Fruit fly (Drosophila melanogaster) whole organism, prepupa: Measurements from ENCODE around the gene CG31975.

Experiments used
- CG10631 ChIP-seq: fragments of 200-800 bp; sonication (Bioruptor generic); optimal IDR thresholded peaks from 2 replicates; lab custom pipeline; 2016; ENCODE audit warnings: missing biosample characterization, missing genetic modification characterization
- CG10669 ChIP-seq: fragments of 200-800 bp; sonication (Bioruptor generic); optimal IDR thresholded peaks from 3 replicates; lab custom pipeline; 2018; ENCODE audit warnings: missing biosample characterization, mild to moderate bottlenecking, missing genetic modification characterization, moderate library complexity
- CG11762 ChIP-seq: fragments of 200-800 bp; sonication (Bioruptor generic); optimal IDR thresholded peaks from 3 replicates; lab custom pipeline; 2016; ENCODE audit warnings: missing biosample characterization, missing genetic modification characterization; ENCODE audit not compliant: insufficient read depth
- CG11902 ChIP-seq: fragments of 200-800 bp; sonication (Bioruptor generic); optimal IDR thresholded peaks from 3 replicates; lab custom pipeline; 2016; ENCODE audit warnings: missing biosample characterization, missing genetic modification characterization
- CG1621 ChIP-seq: fragments of 200-800 bp; sonication (Bioruptor generic); optimal IDR thresholded peaks from 3 replicates; lab custom pipeline; 2018; ENCODE audit warnings: missing biosample characterization, mild to moderate bottlenecking, missing genetic modification characterization
- CG16779 ChIP-seq: fragments of 200-800 bp; sonication (Bioruptor generic); optimal IDR thresholded peaks from 3 replicates; lab custom pipeline; 2017; ENCODE audit warnings: missing biosample characterization, mild to moderate bottlenecking, missing genetic modification characterization
- CG3032 ChIP-seq: fragments of 200-800 bp; optimal IDR thresholded peaks from 2 replicates; lab custom pipeline; 2019; ENCODE audit warnings: missing biosample characterization, mild to moderate bottlenecking, missing genetic modification characterization, moderate library complexity
- CG31627 ChIP-seq: fragments of 200-800 bp; sonication (Bioruptor generic); optimal IDR thresholded peaks from 3 replicates; lab custom pipeline; 2016; ENCODE audit warnings: missing biosample characterization, missing genetic modification characterization
- CG34406 ChIP-seq: fragments of 200-800 bp; sonication (Bioruptor generic); optimal IDR thresholded peaks from 3 replicates; lab custom pipeline; 2016; ENCODE audit warnings: missing biosample characterization, missing genetic modification characterization
- CG6276 ChIP-seq: fragments of 200-800 bp; sonication (Bioruptor generic); optimal IDR thresholded peaks from 2 replicates; lab custom pipeline; 2017; ENCODE audit warnings: missing biosample characterization, mild to moderate bottlenecking, missing genetic modification characterization
- CG6792 ChIP-seq: fragments of 200-800 bp; sonication (Bioruptor generic); optimal IDR thresholded peaks from 3 replicates; lab custom pipeline; 2016; ENCODE audit warnings: missing biosample characterization, missing genetic modification characterization
- CG6808 ChIP-seq: fragments of 200-800 bp; sonication (Bioruptor generic); optimal IDR thresholded peaks from 3 replicates; lab custom pipeline; 2017; ENCODE audit warnings: missing biosample characterization, missing genetic modification characterization, mild to moderate bottlenecking, moderate library complexity, missing genetic modification reagents
- CG6854 ChIP-seq: fragments of 200-800 bp; sonication (Bioruptor generic); optimal IDR thresholded peaks from 2 replicates; lab custom pipeline; 2017; ENCODE audit warnings: missing biosample characterization, mild to moderate bottlenecking, missing genetic modification characterization
- CG7368 ChIP-seq: fragments of 200-800 bp; sonication (Bioruptor generic); optimal IDR thresholded peaks from 3 replicates; lab custom pipeline; 2016; ENCODE audit warnings: missing biosample characterization, missing genetic modification characterization
- CG8119 ChIP-seq: fragments of 200-800 bp; sonication (Bioruptor generic); IDR thresholded peaks from 3 replicates; pipeline ENCODE4 v1.3.6; 2022; ENCODE audit warnings: missing biosample characterization, missing genetic modification characterization
- CG9139 ChIP-seq: fragments of 200-800 bp; sonication (Bioruptor generic); optimal IDR thresholded peaks from 3 replicates; lab custom pipeline; 2017; ENCODE audit warnings: missing biosample characterization, mild to moderate bottlenecking, missing genetic modification characterization
- Eip75B ChIP-seq: fragments of 200-800 bp; sonication (Bioruptor generic); optimal IDR thresholded peaks from 3 replicates; lab custom pipeline; 2016; ENCODE audit warnings: missing biosample characterization, missing genetic modification characterization
- Eip78C ChIP-seq: fragments of 200-800 bp; sonication (Bioruptor generic); peaks from one replicate; lab custom pipeline; 2016; ENCODE audit warnings: missing biosample characterization, missing genetic modification characterization
- Eip93F ChIP-seq: fragments of 200-800 bp; sonication (Bioruptor generic); optimal IDR thresholded peaks from 2 replicates; lab custom pipeline; 2016; ENCODE audit warnings: missing biosample characterization, mild to moderate bottlenecking, missing genetic modification characterization
- Ets21C ChIP-seq: fragments of 200-800 bp; sonication (Bioruptor generic); optimal IDR thresholded peaks from 3 replicates; lab custom pipeline; 2016; ENCODE audit warnings: missing biosample characterization, missing genetic modification characterization
- Ets96B ChIP-seq: fragments of 200-800 bp; optimal IDR thresholded peaks from 2 replicates; lab custom pipeline; 2019; ENCODE audit warnings: missing biosample characterization, mild to moderate bottlenecking, missing genetic modification characterization, moderate library complexity
- Gug ChIP-seq: fragments of 200-800 bp; sonication (Bioruptor generic); IDR thresholded peaks from 2 replicates; pipeline ENCODE4 v1.3.6; 2022; ENCODE audit warnings: missing biosample characterization, missing genetic modification characterization
- Hr38 ChIP-seq: sonication (Bioruptor generic); optimal IDR thresholded peaks from 2 replicates; lab custom pipeline; 2016; ENCODE audit warnings: missing biosample characterization, missing genetic modification characterization
- Hr39 ChIP-seq: fragments of 200-800 bp; sonication (Bioruptor generic); optimal IDR thresholded peaks from 2 replicates; lab custom pipeline; 2016; ENCODE audit warnings: missing biosample characterization, missing genetic modification characterization
- Lpt ChIP-seq: fragments of 200-800 bp; sonication (Bioruptor generic); optimal IDR thresholded peaks from 3 replicates; lab custom pipeline; 2016; ENCODE audit warnings: missing biosample characterization, missing genetic modification characterization
- Met ChIP-seq: fragments of 200-800 bp; sonication (Bioruptor generic); optimal IDR thresholded peaks from 3 replicates; lab custom pipeline; 2016; ENCODE audit warnings: missing biosample characterization, missing genetic modification characterization
- OdsH ChIP-seq: fragments of 200-800 bp; sonication (Bioruptor generic); optimal IDR thresholded peaks from 3 replicates; lab custom pipeline; 2016; ENCODE audit warnings: missing biosample characterization, missing genetic modification characterization
- Smox ChIP-seq: fragments of 200-800 bp; sonication (Bioruptor generic); optimal IDR thresholded peaks from 3 replicates; lab custom pipeline; 2016; ENCODE audit warnings: missing biosample characterization, missing genetic modification characterization
- Sox15 ChIP-seq: fragments of 200-800 bp; sonication (Bioruptor generic); optimal IDR thresholded peaks from 3 replicates; lab custom pipeline; 2016; ENCODE audit warnings: missing biosample characterization, missing genetic modification characterization
- achi ChIP-seq: fragments of 200-800 bp; sonication (Bioruptor generic); optimal IDR thresholded peaks from 3 replicates; lab custom pipeline; 2016; ENCODE audit warnings: missing biosample characterization, missing genetic modification characterization
- acj6 ChIP-seq: fragments of 200-800 bp; sonication (Bioruptor generic); optimal IDR thresholded peaks from 3 replicates; lab custom pipeline; 2016; ENCODE audit warnings: missing biosample characterization, missing genetic modification characterization
- cyc ChIP-seq: fragments of 200-800 bp; sonication (Bioruptor generic); optimal IDR thresholded peaks from 3 replicates; lab custom pipeline; 2016; ENCODE audit warnings: missing biosample characterization, missing genetic modification characterization
- dac ChIP-seq: fragments of 200-800 bp; sonication (Bioruptor generic); optimal IDR thresholded peaks from 2 replicates; lab custom pipeline; 2017; ENCODE audit warnings: missing biosample characterization, mild to moderate bottlenecking, missing genetic modification characterization
- dsx ChIP-seq: fragments of 200-800 bp; optimal IDR thresholded peaks from 3 replicates; lab custom pipeline; 2019; ENCODE audit warnings: missing biosample characterization, mild to moderate bottlenecking, missing genetic modification characterization, moderate library complexity; ENCODE audit not compliant: poor library complexity, severe bottlenecking
- eg ChIP-seq: fragments of 200-800 bp; sonication (Bioruptor generic); IDR thresholded peaks from 3 replicates; pipeline ENCODE4 v1.3.6; 2022; ENCODE audit warnings: missing biosample characterization, missing genetic modification characterization
- esn ChIP-seq: fragments of 200-800 bp; sonication (Bioruptor generic); optimal IDR thresholded peaks from 2 replicates; lab custom pipeline; 2016; ENCODE audit warnings: missing biosample characterization, mild to moderate bottlenecking, missing genetic modification characterization, moderate library complexity
- fd59A ChIP-seq: fragments of 200-800 bp; sonication (Bioruptor generic); optimal IDR thresholded peaks from 2 replicates; lab custom pipeline; 2017; ENCODE audit warnings: missing biosample characterization, mild to moderate bottlenecking, missing genetic modification characterization, missing genetic modification reagents
- fd85E ChIP-seq: fragments of 200-800 bp; sonication (Bioruptor generic); optimal IDR thresholded peaks from 3 replicates; lab custom pipeline; 2016; ENCODE audit warnings: missing biosample characterization, missing genetic modification characterization
- fkh ChIP-seq: fragments of 200-800 bp; sonication (Bioruptor generic); optimal IDR thresholded peaks from 3 replicates; lab custom pipeline; 2017; ENCODE audit warnings: missing biosample characterization, mild to moderate bottlenecking, missing genetic modification characterization, moderate library complexity
- lz ChIP-seq: fragments of 200-800 bp; sonication (Bioruptor generic); optimal IDR thresholded peaks from 3 replicates; lab custom pipeline; 2016; ENCODE audit warnings: missing biosample characterization, missing genetic modification characterization
- net ChIP-seq: fragments of 200-800 bp; sonication (Bioruptor generic); optimal IDR thresholded peaks from 3 replicates; lab custom pipeline; 2016; ENCODE audit warnings: missing biosample characterization, missing genetic modification characterization
- pdm3 ChIP-seq: fragments of 200-800 bp; sonication (Bioruptor generic); optimal IDR thresholded peaks from 3 replicates; lab custom pipeline; 2016; ENCODE audit warnings: missing biosample characterization, missing genetic modification characterization
- spab ChIP-seq: fragments of 200-800 bp; sonication (Bioruptor generic); optimal IDR thresholded peaks from 2 replicates; lab custom pipeline; 2017; ENCODE audit warnings: missing biosample characterization, mild to moderate bottlenecking, missing genetic modification characterization, missing genetic modification reagents
- topi ChIP-seq: fragments of 200-800 bp; sonication (Bioruptor generic); optimal IDR thresholded peaks from 3 replicates; lab custom pipeline; 2016; ENCODE audit warnings: missing biosample characterization, missing genetic modification characterization
- vri ChIP-seq: fragments of 200-800 bp; sonication (Bioruptor generic); optimal IDR thresholded peaks from 3 replicates; lab custom pipeline; 2016; ENCODE audit warnings: missing biosample characterization, mild to moderate bottlenecking, missing genetic modification characterization

The CG31975 gene

dm6 chr2L:134563-135382 lies 6.0 kb downstream of the CG31975 start (continued):
- TF ChIP-seq Met (GFP tag; lab: Kevin White, UChicago) (no peak), CG16779 (no peak), CG7368 (GFP tag; lab: Kevin White, UChicago) (no peak), CG31627 (GFP tag; lab: Kevin White, UChicago) (no peak), esn (GFP tag; lab: Kevin White, UChicago) (no peak), CG10669 (GFP tag; lab: Kevin White, UChicago) (no peak), Ets96B (tag; lab: Kevin White, UChicago) (peak; percentile 20), eg (GFP tag; lab: Robert Waterston, UW) (no peak), spab (GFP tag; lab: Kevin White, UChicago) (no peak)

dm6 chr2L:131466-132270 lies 9.1 kb downstream of the CG31975 start, which contains the start of gene Gs1:
TSS of gene Gs1 (plus strand) at chr2L:132077.
- peak; percentile 20 for TF ChIP-seq topi (GFP tag; lab: Kevin White, UChicago)
- TF ChIP-seq dsx (GFP tag; lab: Kevin White, UChicago) = no peak
- no peak for TF ChIP-seq dac (GFP tag; lab: Kevin White, UChicago)
- TF ChIP-seq CG3032 (tag; lab: Kevin White, UChicago) = no peak
- peak; percentile 48 for TF ChIP-seq fkh (GFP tag; lab: Kevin White, UChicago)
- peak; percentile 68 for TF ChIP-seq net (GFP tag; lab: Kevin White, UChicago)
- TF ChIP-seq CG6808 (GFP tag; lab: Kevin White, UChicago) = peak; percentile 100
- no peak for TF ChIP-seq Smox (GFP tag; lab: Kevin White, UChicago)
- peak; percentile 8 for TF ChIP-seq Met (GFP tag; lab: Kevin White, UChicago)
- no peak for TF ChIP-seq Hr38
- no peak for TF ChIP-seq Eip93F
- TF ChIP-seq Gug (GFP tag; lab: Robert Waterston, UW) = no peak
- no peak for TF ChIP-seq fd85E
- TF ChIP-seq spab (GFP tag; lab: Kevin White, UChicago) = peak; percentile 5
- TF ChIP-seq Eip78C (GFP tag; lab: Kevin White, UChicago) = peak; percentile 87
- TF ChIP-seq acj6 (GFP tag; lab: Kevin White, UChicago) = no peak
- TF ChIP-seq Ets96B (tag; lab: Kevin White, UChicago) = peak; percentile 27
- no peak for TF ChIP-seq Hr39
- TF ChIP-seq achi (GFP tag; lab: Kevin White, UChicago) = no peak
- peak; percentile 50 for TF ChIP-seq CG9139
- peak; percentile 21 for TF ChIP-seq CG6792 (GFP tag; lab: Kevin White, UChicago)
- TF ChIP-seq CG6854 = peak; percentile 37
- peak; percentile 15 for TF ChIP-seq Lpt (GFP tag; lab: Kevin White, UChicago)
- peak; percentile 70; the same call in 1 of the 3 replicates for TF ChIP-seq eg (GFP tag; lab: Robert Waterston, UW)
- TF ChIP-seq CG11902 (GFP tag; lab: Kevin White, UChicago) = no peak
- no peak for TF ChIP-seq CG7368 (GFP tag; lab: Kevin White, UChicago)
- TF ChIP-seq CG1621 = peak; percentile 21
- TF ChIP-seq lz (GFP tag; lab: Kevin White, UChicago) = no peak
- no peak for TF ChIP-seq Eip75B (GFP tag; lab: Kevin White, UChicago)
- TF ChIP-seq CG16779 = peak; percentile 39
- TF ChIP-seq pdm3 (GFP tag; lab: Kevin White, UChicago) = no peak
- TF ChIP-seq CG6276 = peak; percentile 86
- peak; percentile 57; the same call in 2 of the 3 replicates for TF ChIP-seq CG8119 (GFP tag; lab: Robert Waterston, UW)
- TF ChIP-seq vri (GFP tag; lab: Kevin White, UChicago) = peak; percentile 60
- TF ChIP-seq OdsH = peak; percentile 5
- no peak for TF ChIP-seq Sox15 (GFP tag; lab: Kevin White, UChicago)
- TF ChIP-seq CG11762 = no peak
- peak; percentile 24 for TF ChIP-seq esn (GFP tag; lab: Kevin White, UChicago)
- TF ChIP-seq CG34406 (GFP tag; lab: Kevin White, UChicago) = no peak
- no peak for TF ChIP-seq CG10631 (GFP tag; lab: Kevin White, UChicago)
- no peak for TF ChIP-seq Ets21C (GFP tag; lab: Kevin White, UChicago)
- no peak for TF ChIP-seq cyc (GFP tag; lab: Kevin White, UChicago)
- TF ChIP-seq fd59A = no peak
